Worm (Caenorhabditis elegans) whole organism, L4 larva: ENCODE measurements around the gene gegf-1.

Source experiments
- F10B5.3 ChIP-seq: sonication (generic microtip); optimal IDR thresholded peaks from 2 replicates; lab custom pipeline; 2016; ENCODE audit warnings: mild to moderate bottlenecking, missing genetic modification characterization, missing compliant biosample characterization
- F44E2.7 ChIP-seq: fragments of 200-800 bp; sonication (Bioruptor generic); IDR thresholded peaks from 2 replicates; pipeline ENCODE4 v2.1.2; 2022; ENCODE audit warnings: missing genetic modification characterization, missing compliant biosample characterization
- T26A8.4 ChIP-seq: fragments of 200-800 bp; sonication (Bioruptor generic); IDR thresholded peaks from 2 replicates; pipeline ENCODE4 v1.3.6; 2022; ENCODE audit warnings: missing genetic modification characterization, missing compliant biosample characterization
- Y5F2A.4 ChIP-seq: fragments of 200-800 bp; sonication (Bioruptor generic); optimal IDR thresholded peaks from 2 replicates; lab custom pipeline; 2018; ENCODE audit warnings: mild to moderate bottlenecking, missing genetic modification characterization, missing compliant biosample characterization
- ZK337.2 ChIP-seq: fragments of 200-800 bp; sonication (Bioruptor generic); IDR thresholded peaks from 2 replicates; pipeline ENCODE4 v1.3.6; 2022; ENCODE audit warnings: missing genetic modification reagents, missing genetic modification characterization, missing compliant biosample characterization
- aha-1 ChIP-seq: fragments of 150-350 bp; peaks from one replicate; lab custom pipeline; 2014; ENCODE audit warnings: missing biosample characterization, missing genetic modification characterization
- ama-1 ChIP-seq: fragments of 150-350 bp; optimal IDR thresholded peaks from 2 replicates; lab custom pipeline; 2014; ENCODE audit warnings: inconsistent platforms, mixed read lengths
- attf-4 ChIP-seq: sonication (generic microtip); optimal IDR thresholded peaks from 3 replicates; lab custom pipeline; 2017; ENCODE audit warnings: missing biosample characterization, missing genetic modification characterization
- ceh-20 ChIP-seq: fragments of 200-800 bp; sonication (Bioruptor generic); IDR thresholded peaks from 2 replicates; pipeline ENCODE4 v1.3.6; 2022; ENCODE audit warnings: missing genetic modification reagents, missing genetic modification characterization, missing compliant biosample characterization
- ceh-44 ChIP-seq: fragments of 200-800 bp; sonication (Bioruptor generic); IDR thresholded peaks from 2 replicates; pipeline ENCODE4 v1.3.6; 2022; ENCODE audit warnings: missing genetic modification reagents, missing genetic modification characterization, missing compliant biosample characterization
- ceh-82 ChIP-seq: sonication (generic microtip); optimal IDR thresholded peaks from 2 replicates; lab custom pipeline; 2017; ENCODE audit warnings: missing biosample characterization, missing genetic modification characterization
- ces-1 ChIP-seq: fragments of 150-350 bp; sonication (generic microtip); optimal IDR thresholded peaks from 4 replicates; lab custom pipeline; 2014; ENCODE audit warnings: missing biosample characterization, missing genetic modification reagents, missing genetic modification characterization
- cey-2 ChIP-seq: sonication (generic microtip); optimal IDR thresholded peaks from 3 replicates; lab custom pipeline; 2017; ENCODE audit warnings: missing genetic modification characterization, mild to moderate bottlenecking, missing compliant biosample characterization, antibody characterized with exemption, borderline replicate concordance; ENCODE audit not compliant: insufficient read depth
- daf-12 ChIP-seq: fragments of 150-350 bp; optimal IDR thresholded peaks from 2 replicates; lab custom pipeline; 2014; ENCODE audit warnings: missing biosample characterization, missing genetic modification reagents, missing genetic modification characterization
- daf-8 ChIP-seq: fragments of 200-800 bp; sonication (Bioruptor generic); IDR thresholded peaks from 2 replicates; pipeline ENCODE4 v1.3.6; 2022; ENCODE audit warnings: missing genetic modification characterization, missing compliant biosample characterization
- dmd-9 ChIP-seq: fragments of 200-800 bp; sonication (Bioruptor generic); IDR thresholded peaks from 2 replicates; pipeline ENCODE4 v1.3.6; 2022; ENCODE audit warnings: missing genetic modification reagents, missing genetic modification characterization, missing compliant biosample characterization
- dpl-1 ChIP-seq: fragments of 150-350 bp; optimal IDR thresholded peaks from 2 replicates; lab custom pipeline; 2014; ENCODE audit warnings: missing biosample characterization, missing genetic modification reagents, missing genetic modification characterization
- fkh-10 ChIP-seq: fragments of 150-350 bp; optimal IDR thresholded peaks from 2 replicates; lab custom pipeline; 2014; ENCODE audit warnings: missing biosample characterization, missing genetic modification reagents, missing genetic modification characterization
- hlh-11 ChIP-seq: fragments of 200-800 bp; sonication (Bioruptor generic); optimal IDR thresholded peaks from 2 replicates; lab custom pipeline; 2018; ENCODE audit warnings: mild to moderate bottlenecking, missing genetic modification characterization, missing compliant biosample characterization
- hlh-30 ChIP-seq: sonication (generic microtip); optimal IDR thresholded peaks from 2 replicates; lab custom pipeline; 2017; ENCODE audit warnings: antibody characterized with exemption, mild to moderate bottlenecking, missing genetic modification characterization, missing compliant biosample characterization; ENCODE audit not compliant: insufficient read depth
- hmg-1.1 ChIP-seq: fragments of 200-800 bp; sonication (Bioruptor generic); IDR thresholded peaks from 2 replicates; pipeline ENCODE4 v1.3.6; 2022; ENCODE audit warnings: missing genetic modification reagents, missing genetic modification characterization, missing compliant biosample characterization
- lin-1 ChIP-seq: fragments of 200-800 bp; sonication (Bioruptor generic); IDR thresholded peaks from 2 replicates; pipeline ENCODE4 v1.3.6; 2022; ENCODE audit warnings: missing genetic modification reagents, missing genetic modification characterization, missing compliant biosample characterization
- lin-13 ChIP-seq: fragments of 150-350 bp; optimal IDR thresholded peaks from 2 replicates; lab custom pipeline; 2014; ENCODE audit warnings: missing biosample characterization, missing genetic modification reagents, missing genetic modification characterization
- lin-15B ChIP-seq: fragments of 150-350 bp; sonication (generic microtip); optimal IDR thresholded peaks from 3 replicates; lab custom pipeline; 2014; ENCODE audit warnings: missing biosample characterization, missing genetic modification characterization
- lin-29 ChIP-seq: fragments of 200-800 bp; sonication (Bioruptor generic); IDR thresholded peaks from 2 replicates; pipeline ENCODE4 v1.3.6; 2022; ENCODE audit warnings: missing genetic modification reagents, missing genetic modification characterization, missing compliant biosample characterization
- lin-39 ChIP-seq: fragments of 150-350 bp; optimal IDR thresholded peaks from 2 replicates; lab custom pipeline; 2014; ENCODE audit warnings: missing biosample characterization, missing genetic modification reagents, missing genetic modification characterization
- lir-3 ChIP-seq: sonication (generic microtip); optimal IDR thresholded peaks from 2 replicates; lab custom pipeline; 2016; ENCODE audit warnings: mild to moderate bottlenecking, missing genetic modification characterization, missing compliant biosample characterization
- madf-9 ChIP-seq: fragments of 200-800 bp; sonication (Bioruptor generic); conservative IDR thresholded peaks from 2 replicates; pipeline ENCODE4 v1.3.6; 2022; ENCODE audit warnings: missing genetic modification reagents, missing genetic modification characterization, missing compliant biosample characterization
- mep-1 ChIP-seq: fragments of 150-350 bp; sonication (generic microtip); optimal IDR thresholded peaks from 3 replicates; lab custom pipeline; 2014; ENCODE audit warnings: missing biosample characterization, missing genetic modification characterization
- mes-2 ChIP-seq: sonication (generic microtip); optimal IDR thresholded peaks from 2 replicates; lab custom pipeline; 2016; ENCODE audit warnings: missing genotype, mild to moderate bottlenecking, missing genetic modification characterization, missing compliant biosample characterization; ENCODE audit not compliant: poor library complexity, severe bottlenecking
- nhr-10 ChIP-seq: fragments of 150-350 bp; optimal IDR thresholded peaks from 2 replicates; lab custom pipeline; 2014; ENCODE audit warnings: missing biosample characterization, missing genetic modification characterization
- nhr-237 ChIP-seq: sonication (generic microtip); optimal IDR thresholded peaks from 2 replicates; lab custom pipeline; 2017; ENCODE audit warnings: missing biosample characterization, missing genetic modification characterization
- nhr-25 ChIP-seq: sonication (generic microtip); optimal IDR thresholded peaks from 2 replicates; lab custom pipeline; 2017; ENCODE audit warnings: missing genetic modification characterization, mild to moderate bottlenecking, missing compliant biosample characterization, antibody characterized with exemption, moderate library complexity, borderline replicate concordance; ENCODE audit not compliant: insufficient read depth
- nhr-28 ChIP-seq: fragments of 150-350 bp; optimal IDR thresholded peaks from 2 replicates; lab custom pipeline; 2014; ENCODE audit warnings: missing biosample characterization, missing genetic modification characterization
- nhr-6 ChIP-seq: fragments of 150-350 bp; optimal IDR thresholded peaks from 2 replicates; lab custom pipeline; 2014; ENCODE audit warnings: missing biosample characterization, missing genetic modification characterization
- nhr-77 ChIP-seq: fragments of 150-350 bp; optimal IDR thresholded peaks from 2 replicates; lab custom pipeline; 2014; ENCODE audit warnings: missing biosample characterization, missing genetic modification characterization
- pha-4 ChIP-seq, 2 experiments: fragments of 150-350 bp in 1 of 2; fragments of 200-800 bp in 1 of 2; sonication (Bioruptor generic) in 1 of 2; IDR thresholded peaks in 1 of 2; optimal IDR thresholded peaks in 1 of 2; 2 replicates each; pipeline versions ENCODE4 v1.3.6 to Lab custom; 2014 to 2022; ENCODE audit warnings: missing genetic modification characterization in 2 of 2, missing genetic modification reagents in 2 of 2, missing biosample characterization in 1 of 2, missing compliant biosample characterization in 1 of 2
- php-3 ChIP-seq: fragments of 200-800 bp; sonication (Bioruptor generic); IDR thresholded peaks from 2 replicates; pipeline ENCODE4 v1.3.6; 2022; ENCODE audit warnings: missing genetic modification reagents, missing genetic modification characterization, missing compliant biosample characterization
- saeg-2 ChIP-seq: fragments of 200-800 bp; sonication (Bioruptor generic); IDR thresholded peaks from 2 replicates; pipeline ENCODE4 v1.3.6; 2022; ENCODE audit warnings: missing genetic modification reagents, missing genetic modification characterization, missing compliant biosample characterization
- sdz-12 ChIP-seq: fragments of 200-800 bp; sonication (Bioruptor generic); optimal IDR thresholded peaks from 2 replicates; lab custom pipeline; 2018; ENCODE audit warnings: mild to moderate bottlenecking, missing genetic modification characterization, missing compliant biosample characterization
- set-16 ChIP-seq: fragments of 200-800 bp; sonication (Bioruptor generic); IDR thresholded peaks from 2 replicates; pipeline ENCODE4 v1.3.6; 2022; ENCODE audit warnings: missing genetic modification reagents, missing genetic modification characterization, missing compliant biosample characterization
- skn-1 ChIP-seq: fragments of 150-350 bp; optimal IDR thresholded peaks from 2 replicates; lab custom pipeline; 2014; ENCODE audit warnings: missing biosample characterization, missing genetic modification characterization
- snpc-4 ChIP-seq: fragments of 150-350 bp; optimal IDR thresholded peaks from 2 replicates; lab custom pipeline; 2014; ENCODE audit warnings: missing biosample characterization, missing genetic modification characterization
- spr-1 ChIP-seq: sonication (generic microtip); optimal IDR thresholded peaks from 2 replicates; lab custom pipeline; 2016; ENCODE audit warnings: mild to moderate bottlenecking, missing genetic modification characterization, missing compliant biosample characterization
- spr-3 ChIP-seq: fragments of 200-800 bp; sonication (Bioruptor generic); optimal IDR thresholded peaks from 2 replicates; lab custom pipeline; 2018; ENCODE audit warnings: mild to moderate bottlenecking, missing genetic modification characterization, missing compliant biosample characterization
- tag-97 ChIP-seq: fragments of 200-800 bp; sonication (Bioruptor generic); IDR thresholded peaks from 2 replicates; pipeline ENCODE4 v1.3.6; 2022; ENCODE audit warnings: missing genetic modification characterization, missing compliant biosample characterization
- vab-7 ChIP-seq: fragments of 200-800 bp; sonication (Bioruptor generic); IDR thresholded peaks from 2 replicates; pipeline ENCODE4 v1.3.6; 2022; ENCODE audit warnings: missing genetic modification reagents, missing genetic modification characterization, missing compliant biosample characterization
- zag-1 ChIP-seq: fragments of 150-350 bp; optimal IDR thresholded peaks from 2 replicates; lab custom pipeline; 2014; ENCODE audit warnings: missing biosample characterization, missing genetic modification characterization
- ztf-11 ChIP-seq: fragments of 150-350 bp; optimal IDR thresholded peaks from 2 replicates; lab custom pipeline; 2014; ENCODE audit warnings: missing biosample characterization, missing genetic modification characterization
- ztf-7 ChIP-seq: fragments of 150-350 bp; optimal IDR thresholded peaks from 2 replicates; lab custom pipeline; 2014; ENCODE audit warnings: missing biosample characterization, missing genetic modification characterization

The gegf-1 gene

DNA sequence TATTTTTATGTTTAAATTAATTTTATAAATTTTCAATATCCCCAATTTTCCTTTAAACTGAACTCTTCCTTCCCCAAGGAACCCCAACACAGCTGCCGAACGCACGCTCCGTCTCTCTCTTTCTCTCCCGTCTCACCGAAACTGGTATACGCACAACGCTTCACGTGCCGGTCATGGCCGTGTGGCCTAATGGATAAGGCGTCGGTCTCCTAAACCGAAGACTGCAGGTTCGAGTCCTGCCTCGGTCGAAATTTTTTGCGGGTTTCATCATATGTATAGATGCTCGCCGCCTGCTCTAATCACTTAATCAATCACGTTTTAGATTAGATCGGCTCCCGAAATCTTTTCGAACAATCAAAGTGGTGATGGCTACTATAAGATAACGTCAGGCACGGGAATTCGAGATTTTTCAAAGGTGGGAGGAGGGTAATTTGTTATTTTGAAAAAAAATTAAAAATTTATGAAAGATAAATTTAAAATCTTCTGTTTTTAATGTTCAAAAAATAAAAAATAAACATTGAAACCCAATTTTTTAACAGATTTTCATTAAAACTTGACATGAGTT lies 13.8 kb downstream of the gegf-1 start (continued):
- peak; percentile 57 for TF ChIP-seq set-16 (GFP tag; lab: Robert Waterston, UW)
- no peak for TF ChIP-seq lin-29
- peak; percentile 95 for TF ChIP-seq hmg-1.1 (GFP tag; lab: Robert Waterston, UW)
- peak; percentile 79 for TF ChIP-seq mes-2 (tag; lab: Kevin White, UChicago)
- no peak for TF ChIP-seq nhr-77 (tag; lab: Kevin White, UChicago)
- TF ChIP-seq nhr-10 (tag; lab: Kevin White, UChicago), result no peak
- TF ChIP-seq F44E2.7, result 0 out of 2 replicates have a peak, but pooled peaks have one; percentile 67
- 0 out of 2 replicates have a peak, but pooled peaks have one; percentile 53 for TF ChIP-seq ceh-44 (GFP tag; lab: Robert Waterston, UW)
- peak; percentile 37 for TF ChIP-seq fkh-10 (GFP tag; lab: Kevin White, UChicago)
- no peak for TF ChIP-seq attf-4 (tag; lab: Kevin White, UChicago)
- TF ChIP-seq hlh-30 (tag; lab: Kevin White, UChicago), result peak; percentile 84
- no peak for TF ChIP-seq tag-97
- TF ChIP-seq Y5F2A.4 (GFP tag; lab: Kevin White, UChicago), result peak; percentile 22
- no peak for TF ChIP-seq skn-1
- peak; percentile 83 for TF ChIP-seq madf-9
- TF ChIP-seq lin-13, result peak; percentile 17
- no peak for TF ChIP-seq cey-2 (tag; lab: Kevin White, UChicago)
- no peak for TF ChIP-seq nhr-237
- no peak for TF ChIP-seq daf-12 (tag; lab: Kevin White, UChicago)
- TF ChIP-seq ama-1 (lab: Kevin White, UChicago), result no peak
- no peak for TF ChIP-seq nhr-6 (tag; lab: Kevin White, UChicago)
- TF ChIP-seq ztf-11 (tag; lab: Kevin White, UChicago), result no peak
- 0 out of 2 replicates have a peak, but pooled peaks have one; percentile 51 for TF ChIP-seq dmd-9 (GFP tag; lab: Robert Waterston, UW)
- no peak for TF ChIP-seq saeg-2
- peak; percentile 97 for TF ChIP-seq aha-1 (tag; lab: Kevin White, UChicago)
- peak; percentile 73 for TF ChIP-seq mep-1 (tag; lab: Kevin White, UChicago)
- peak; percentile 71 for TF ChIP-seq ceh-20
- peak; percentile 49 for TF ChIP-seq sdz-12 (GFP tag; lab: Kevin White, UChicago)
- peak; percentile 64 for TF ChIP-seq lir-3 (tag; lab: Kevin White, UChicago)
- peak; percentile 8 for TF ChIP-seq nhr-28 (tag; lab: Kevin White, UChicago)
- peak; percentile 66 for TF ChIP-seq spr-3 (GFP tag; lab: Kevin White, UChicago)
- peak; percentile 64 for TF ChIP-seq hlh-11 (tag; lab: Kevin White, UChicago)
- TF ChIP-seq lin-15B (tag; lab: Kevin White, UChicago), result no peak
- TF ChIP-seq F10B5.3 (tag; lab: Kevin White, UChicago), result peak; percentile 40
- TF ChIP-seq ceh-82 (tag; lab: Kevin White, UChicago), result no peak
- peak; percentile 64 for TF ChIP-seq php-3 (GFP tag; lab: Robert Waterston, UW)
- no peak for TF ChIP-seq dpl-1 (GFP tag; lab: Kevin White, UChicago)
- peak; percentile 89 for TF ChIP-seq pha-4 (GFP tag; IDR thresholded peaks at IDR 0.05; lab: Robert Waterston, UW)
- no peak for TF ChIP-seq pha-4 (tag; optimal IDR thresholded peaks at IDR 0.05; lab: Kevin White, UChicago)
- TF ChIP-seq T26A8.4 (GFP tag; lab: Robert Waterston, UW), result peak; percentile 57; the same call in 1 of the 2 replicates
- TF ChIP-seq ztf-7 (tag; lab: Kevin White, UChicago), result peak; percentile 37
- no peak for TF ChIP-seq snpc-4 (tag; lab: Kevin White, UChicago)
- no peak for TF ChIP-seq daf-8
- TF ChIP-seq zag-1 (tag; lab: Kevin White, UChicago), result no peak
- TF ChIP-seq ces-1, result no peak
- peak; percentile 68; the same call in 1 of the 2 replicates for TF ChIP-seq lin-1 (GFP tag; lab: Robert Waterston, UW)
- no peak for TF ChIP-seq lin-39 (tag; lab: Kevin White, UChicago)
- TF ChIP-seq nhr-25, result no peak
- peak; percentile 81; the same call in 1 of the 2 replicates for TF ChIP-seq ZK337.2 (GFP tag; lab: Robert Waterston, UW)
- TF ChIP-seq vab-7, result peak; percentile 90
- peak; percentile 43 for TF ChIP-seq spr-1
